Worm (Caenorhabditis elegans) whole organism, L4 larva: ENCODE results near the gene Y38E10A.24.

ENCODE experiments used
- F44E2.7 ChIP-seq: fragments of 200-800 bp; sonication (Bioruptor generic); IDR thresholded peaks from 2 replicates; pipeline ENCODE4 v2.1.2; 2022; ENCODE audit warnings: missing genetic modification characterization, missing compliant biosample characterization
- ZK546.5 ChIP-seq, 2 experiments: sonication (generic microtip); optimal IDR thresholded peaks; 2 replicates each; lab custom pipeline; 2017; ENCODE audit warnings: missing biosample characterization in 2 of 2, missing genetic modification characterization in 2 of 2
- lin-15B ChIP-seq: fragments of 150-350 bp; sonication (generic microtip); optimal IDR thresholded peaks from 3 replicates; lab custom pipeline; 2014; ENCODE audit warnings: missing biosample characterization, missing genetic modification characterization
- nhr-11 ChIP-seq: fragments of 150-350 bp; optimal IDR thresholded peaks from 2 replicates; lab custom pipeline; 2014; ENCODE audit warnings: missing biosample characterization, missing genetic modification characterization
- skn-1 ChIP-seq: fragments of 150-350 bp; optimal IDR thresholded peaks from 2 replicates; lab custom pipeline; 2014; ENCODE audit warnings: missing biosample characterization, missing genetic modification characterization
- zfp-3 ChIP-seq: fragments of 200-800 bp; sonication (Bioruptor generic); conservative IDR thresholded peaks from 2 replicates; pipeline ENCODE4 v1.3.6; 2022; ENCODE audit warnings: missing genetic modification reagents, missing genetic modification characterization, missing compliant biosample characterization

DNA sequence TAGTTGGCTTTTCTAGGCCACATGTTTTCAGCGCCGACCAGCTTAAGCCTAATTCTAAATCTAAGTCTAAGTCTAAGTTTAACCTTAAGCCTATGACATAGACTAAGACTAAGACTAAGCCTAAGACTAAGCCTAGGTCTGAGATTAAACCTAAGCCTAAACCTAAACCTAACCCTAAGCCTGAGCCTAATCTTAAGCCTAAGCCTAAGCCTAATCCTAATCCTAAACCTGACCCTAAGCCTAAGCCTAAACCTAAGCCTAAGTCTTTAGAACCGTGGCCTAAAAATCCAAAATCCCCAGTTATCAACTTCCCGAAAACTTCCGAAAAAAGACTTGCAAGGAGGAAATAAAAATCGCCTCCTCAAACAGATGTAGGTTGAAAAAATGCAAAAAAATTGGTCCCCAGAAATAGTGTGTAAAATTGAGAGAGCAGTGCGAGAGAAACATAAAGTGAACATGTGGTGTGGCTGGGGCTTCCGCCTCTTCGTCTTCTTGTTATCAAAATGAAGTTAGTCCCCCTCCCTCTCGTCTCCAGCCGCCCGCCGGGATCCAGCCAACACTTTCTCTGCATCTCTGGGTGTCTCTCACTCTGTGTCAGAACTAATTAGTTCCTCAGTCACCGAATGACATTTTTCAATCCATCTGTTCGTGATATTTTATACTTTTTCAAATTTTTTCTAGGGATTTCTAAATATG, 19.0 kb upstream of the Y38E10A.24 start:
- TF ChIP-seq nhr-11 (no peak), skn-1 (tag; lab: Kevin White, UChicago) (no peak), ZK546.5 (tag; optimal IDR thresholded peaks at IDR 0.05; lab: Kevin White, UChicago) (no peak), F44E2.7 (GFP tag; lab: Robert Waterston, UW) (no peak), zfp-3 (no peak), lin-15B (tag; lab: Kevin White, UChicago) (no peak)
